Fruit fly (Drosophila melanogaster) whole organism, embryonic: ENCODE results near the gene Zip89B.

Experiments
- Bdp1 ChIP-seq: fragments of 200-800 bp; sonication (Bioruptor generic); optimal IDR thresholded peaks from 3 replicates; lab custom pipeline; 2016; ENCODE audit warnings: missing biosample characterization, missing genetic modification characterization
- Blimp-1 ChIP-seq: fragments of 200-800 bp; sonication (Bioruptor generic); optimal IDR thresholded peaks from 3 replicates; lab custom pipeline; 2018; ENCODE audit warnings: missing biosample characterization, missing genetic modification characterization, mild to moderate bottlenecking, moderate library complexity, missing genetic modification reagents
- BtbVII ChIP-seq: fragments of 200-800 bp; sonication (Bioruptor generic); optimal IDR thresholded peaks from 3 replicates; lab custom pipeline; 2017; ENCODE audit warnings: missing biosample characterization, mild to moderate bottlenecking, missing genetic modification characterization
- CG11696 ChIP-seq: fragments of 200-800 bp; sonication (Bioruptor generic); IDR thresholded peaks from 2 replicates; pipeline ENCODE4 v1.3.6; 2022; ENCODE audit warnings: missing biosample characterization, missing genetic modification characterization
- CG12236 ChIP-seq: fragments of 200-800 bp; sonication (Bioruptor generic); optimal IDR thresholded peaks from 2 replicates; lab custom pipeline; 2016; ENCODE audit warnings: missing biosample characterization, missing genetic modification characterization
- CG1233 ChIP-seq: fragments of 200-800 bp; sonication (Bioruptor generic); optimal IDR thresholded peaks from 4 replicates; lab custom pipeline; 2018; ENCODE audit warnings: missing biosample characterization, mild to moderate bottlenecking, missing genetic modification characterization
- CG12769 ChIP-seq: fragments of 200-800 bp; sonication (Bioruptor generic); optimal IDR thresholded peaks from 2 replicates; lab custom pipeline; 2019; ENCODE audit warnings: missing biosample characterization, mild to moderate bottlenecking, missing genetic modification characterization, moderate library complexity
- CG12942 ChIP-seq: fragments of 200-800 bp; sonication (Bioruptor generic); optimal IDR thresholded peaks from 3 replicates; lab custom pipeline; 2016; ENCODE audit warnings: missing biosample characterization, missing genetic modification characterization
- CG13775 ChIP-seq: fragments of 200-800 bp; sonication (Bioruptor generic); optimal IDR thresholded peaks from 3 replicates; lab custom pipeline; 2017; ENCODE audit warnings: missing biosample characterization, mild to moderate bottlenecking, missing genetic modification characterization
- CG14710 ChIP-seq: fragments of 200-800 bp; sonication (Bioruptor generic); optimal IDR thresholded peaks from 3 replicates; lab custom pipeline; 2019; ENCODE audit warnings: missing biosample characterization, mild to moderate bottlenecking, missing genetic modification characterization, moderate library complexity
- CG15514 ChIP-seq: fragments of 200-800 bp; sonication (Bioruptor generic); optimal IDR thresholded peaks from 3 replicates; lab custom pipeline; 2017; ENCODE audit warnings: missing biosample characterization, missing genetic modification characterization, mild to moderate bottlenecking, moderate library complexity, missing genetic modification reagents
- CG1647 ChIP-seq: fragments of 200-800 bp; sonication (Bioruptor generic); optimal IDR thresholded peaks from 3 replicates; lab custom pipeline; 2016; ENCODE audit warnings: missing biosample characterization, missing genetic modification characterization
- CG2199 ChIP-seq: fragments of 200-800 bp; sonication (Bioruptor generic); IDR thresholded peaks from 3 replicates; pipeline ENCODE4 v1.3.6; 2022; ENCODE audit warnings: missing biosample characterization, missing genetic modification characterization
- CG31224 ChIP-seq: fragments of 200-800 bp; sonication (Bioruptor generic); IDR thresholded peaks from 2 replicates; pipeline ENCODE4 v1.3.6; 2022; ENCODE audit warnings: missing biosample characterization, missing genetic modification characterization
- CG3281 ChIP-seq: fragments of 200-800 bp; sonication (Bioruptor generic); optimal IDR thresholded peaks from 3 replicates; lab custom pipeline; 2017; ENCODE audit warnings: missing biosample characterization, mild to moderate bottlenecking, missing genetic modification characterization
- CG3726 ChIP-seq: fragments of 200-800 bp; sonication (Bioruptor generic); IDR thresholded peaks from 3 replicates; pipeline ENCODE4, ENCODE4 v1.3.6; 2022; ENCODE audit warnings: missing biosample characterization, missing genetic modification characterization
- CG43689 ChIP-seq: fragments of 200-800 bp; sonication (Bioruptor generic); IDR thresholded peaks from 2 replicates; pipeline ENCODE4 v1.3.6; 2022; ENCODE audit warnings: missing biosample characterization, missing genetic modification characterization
- CG7271 ChIP-seq: fragments of 200-800 bp; sonication (Bioruptor generic); optimal IDR thresholded peaks from 2 replicates; lab custom pipeline; 2018; ENCODE audit warnings: missing biosample characterization, mild to moderate bottlenecking, missing genetic modification characterization, moderate library complexity
- CG7556 ChIP-seq: fragments of 200-800 bp; sonication (Bioruptor generic); optimal IDR thresholded peaks from 2 replicates; lab custom pipeline; 2017; ENCODE audit warnings: missing biosample characterization, mild to moderate bottlenecking, missing genetic modification characterization
- CG8281 ChIP-seq: fragments of 200-800 bp; sonication (Bioruptor generic); optimal IDR thresholded peaks from 2 replicates; lab custom pipeline; 2018; ENCODE audit warnings: missing biosample characterization, mild to moderate bottlenecking, missing genetic modification characterization, moderate library complexity
- CG8359 ChIP-seq: fragments of 200-800 bp; sonication (Bioruptor generic); optimal IDR thresholded peaks from 2 replicates; lab custom pipeline; 2017; ENCODE audit warnings: missing biosample characterization, mild to moderate bottlenecking, missing genetic modification characterization, borderline replicate concordance
- Dek ChIP-seq: fragments of 200-800 bp; sonication (Bioruptor generic); optimal IDR thresholded peaks from 3 replicates; lab custom pipeline; 2019; ENCODE audit warnings: missing biosample characterization, mild to moderate bottlenecking, missing genetic modification characterization, moderate library complexity
- Med ChIP-seq: fragments of 200-800 bp; sonication (Bioruptor generic); peaks from one replicate; lab custom pipeline; 2016; ENCODE audit warnings: missing biosample characterization, missing genetic modification characterization, mild to moderate bottlenecking, inconsistent platforms, moderate library complexity
- Nf-YA ChIP-seq: fragments of 200-800 bp; sonication (Bioruptor generic); IDR thresholded peaks from 2 replicates; pipeline ENCODE4 v1.3.6; 2022; ENCODE audit warnings: missing biosample characterization, missing genetic modification characterization
- Oaz ChIP-seq: fragments of 200-800 bp; sonication (Bioruptor generic); IDR thresholded peaks from 2 replicates; pipeline ENCODE4 v1.3.6; 2022; ENCODE audit warnings: missing biosample characterization, missing genetic modification characterization
- Xbp1 ChIP-seq: fragments of 200-800 bp; sonication (Bioruptor generic); optimal IDR thresholded peaks from 3 replicates; lab custom pipeline; 2016; ENCODE audit warnings: missing biosample characterization, mild to moderate bottlenecking, missing genetic modification characterization
- abd-A ChIP-seq: fragments of 200-800 bp; sonication (Bioruptor generic); optimal IDR thresholded peaks from 3 replicates; lab custom pipeline; 2019; ENCODE audit warnings: missing biosample characterization, mild to moderate bottlenecking, missing genetic modification characterization, moderate library complexity
- ase ChIP-seq: fragments of 200-800 bp; sonication (Bioruptor generic); IDR thresholded peaks from 3 replicates; pipeline ENCODE4 v1.3.6; 2022; ENCODE audit warnings: missing biosample characterization, missing genetic modification characterization
- bbx ChIP-seq: fragments of 200-800 bp; sonication (Bioruptor generic); IDR thresholded peaks from 2 replicates; pipeline ENCODE4 v1.3.6; 2022; ENCODE audit warnings: missing biosample characterization, missing genetic modification characterization; ENCODE audit not compliant: partially characterized antibody
- cas ChIP-seq: fragments of 200-800 bp; sonication (Bioruptor generic); IDR thresholded peaks from 2 replicates; pipeline ENCODE4 v1.3.6; 2022; ENCODE audit warnings: missing biosample characterization, missing genetic modification characterization
- chinmo ChIP-seq: fragments of 200-800 bp; sonication (Bioruptor generic); IDR thresholded peaks from 4 replicates; pipeline ENCODE4 v1.3.6; 2022; ENCODE audit warnings: missing biosample characterization, missing genetic modification characterization; ENCODE audit not compliant: partially characterized antibody
- chm ChIP-seq: fragments of 200-800 bp; sonication (Bioruptor generic); IDR thresholded peaks from 2 replicates; pipeline ENCODE4 v1.3.6; 2022; ENCODE audit warnings: missing biosample characterization, missing genetic modification characterization
- chn ChIP-seq: fragments of 200-800 bp; sonication (Bioruptor generic); optimal IDR thresholded peaks from 2 replicates; lab custom pipeline; 2016; ENCODE audit warnings: missing biosample characterization, missing genetic modification characterization
- grn ChIP-seq: fragments of 200-800 bp; sonication (Bioruptor generic); optimal IDR thresholded peaks from 3 replicates; lab custom pipeline; 2017; ENCODE audit warnings: missing biosample characterization, missing genetic modification characterization
- hkb ChIP-seq, 2 experiments: fragments of 200-800 bp in 1 of 2; fragments of >200 bp in 1 of 2; sonication (Bioruptor generic) in 1 of 2; IDR thresholded peaks in 1 of 2; optimal IDR thresholded peaks in 1 of 2; 2 replicates each; pipeline versions ENCODE4 v1.3.6 to Lab custom; 2017 to 2022; ENCODE audit warnings: missing biosample characterization in 1 of 2, missing genetic modification characterization in 1 of 2
- kni ChIP-seq: fragments of 200-800 bp; sonication (Bioruptor generic); optimal IDR thresholded peaks from 3 replicates; lab custom pipeline; 2017; ENCODE audit warnings: mild to moderate bottlenecking, missing biosample characterization, missing genetic modification reagents, missing genetic modification characterization
- mam ChIP-seq: fragments of 200-800 bp; sonication (Bioruptor generic); optimal IDR thresholded peaks from 3 replicates; lab custom pipeline; 2016; ENCODE audit warnings: missing biosample characterization, missing genetic modification characterization
- oc ChIP-seq: fragments of 200-800 bp; sonication (Bioruptor generic); optimal IDR thresholded peaks from 2 replicates; lab custom pipeline; 2018; ENCODE audit warnings: missing biosample characterization, mild to moderate bottlenecking, missing genetic modification characterization, moderate library complexity
- ranshi ChIP-seq: fragments of 200-800 bp; sonication (Bioruptor generic); IDR thresholded peaks from 2 replicates; pipeline ENCODE4 v1.3.6; 2022; ENCODE audit warnings: missing biosample characterization, missing genetic modification characterization
- row ChIP-seq: fragments of 200-800 bp; sonication (Bioruptor generic); IDR thresholded peaks from 3 replicates; pipeline ENCODE4 v1.3.6; 2022; ENCODE audit warnings: missing biosample characterization, missing genetic modification characterization
- run ChIP-seq: fragments of 200-800 bp; sonication (Bioruptor generic); optimal IDR thresholded peaks from 3 replicates; lab custom pipeline; 2018; ENCODE audit warnings: missing biosample characterization, mild to moderate bottlenecking, missing genetic modification characterization
- scrt ChIP-seq: fragments of 200-800 bp; sonication (Bioruptor generic); optimal IDR thresholded peaks from 2 replicates; lab custom pipeline; 2018; ENCODE audit warnings: missing biosample characterization, mild to moderate bottlenecking, missing genetic modification characterization, moderate library complexity
- sens ChIP-seq: fragments of 200-800 bp; sonication (Bioruptor generic); peaks from one replicate; lab custom pipeline; 2016; ENCODE audit warnings: missing biosample characterization, missing genetic modification characterization
- sim ChIP-seq: fragments of 200-800 bp; sonication (Bioruptor generic); IDR thresholded peaks from 2 replicates; pipeline ENCODE4 v1.3.6; 2022; ENCODE audit warnings: missing biosample characterization, missing genetic modification characterization
- vvl ChIP-seq: fragments of 200-800 bp; sonication (Bioruptor generic); IDR thresholded peaks from 2 replicates; pipeline ENCODE4 v1.3.6; 2022; ENCODE audit warnings: missing biosample characterization, missing genetic modification characterization
- wdn ChIP-seq: fragments of 200-800 bp; sonication (Bioruptor generic); IDR thresholded peaks from 2 replicates; pipeline ENCODE4 v1.3.6; 2022; ENCODE audit warnings: missing biosample characterization, missing genetic modification characterization
- z ChIP-seq: fragments of 200-800 bp; sonication (Bioruptor generic); IDR thresholded peaks from 3 replicates; pipeline ENCODE4 v1.3.6; 2022; ENCODE audit warnings: missing biosample characterization, missing genetic modification characterization

Gene Zip89B

dm6 chr3R:16355393-16355943, 49.9 kb downstream of the Zip89B start (continued):
- TF ChIP-seq CG1647 (GFP tag; lab: Kevin White, UChicago) = peak; percentile 13
- TF ChIP-seq BtbVII (GFP tag; lab: Kevin White, UChicago) = peak; percentile 10
- TF ChIP-seq sim (GFP tag; lab: Robert Waterston, UW) = no peak
- no peak for TF ChIP-seq CG43689 (GFP tag; lab: Robert Waterston, UW)
- peak; percentile 40; the same call in 1 of the 2 replicates for TF ChIP-seq chm (GFP tag; lab: Robert Waterston, UW)
- no peak for TF ChIP-seq CG3726 (GFP tag; lab: Robert Waterston, UW)

dm6 chr3R:16356215-16356862, 50.8 kb downstream of the Zip89B start:
- TF ChIP-seq ase (GFP tag; lab: Robert Waterston, UW) (no peak), CG7271 (tag; lab: Kevin White, UChicago) (no peak), wdn (no peak), CG31224 (GFP tag; lab: Robert Waterston, UW) (peak; percentile 95; the same call in 1 of the 2 replicates), vvl (GFP tag; lab: Robert Waterston, UW) (peak; percentile 92), cas (no peak), Med (GFP tag; lab: Kevin White, UChicago) (peak; percentile 35), row (no peak), Bdp1 (no peak), ranshi (GFP tag; lab: Robert Waterston, UW) (no peak), scrt (GFP tag; lab: Kevin White, UChicago) (no peak), CG7556 (GFP tag; lab: Kevin White, UChicago) (no peak), sens (peak; percentile 17), bbx (GFP tag; lab: Robert Waterston, UW) (no peak), chn (GFP tag; lab: Kevin White, UChicago) (no peak), Blimp-1 (GFP tag; lab: Kevin White, UChicago) (peak; percentile 45), oc (tag; lab: Kevin White, UChicago) (peak; percentile 24), Oaz (GFP tag; lab: Robert Waterston, UW) (no peak), kni (peak; percentile 9), Nf-YA (GFP tag; lab: Robert Waterston, UW) (no peak), hkb (optimal IDR thresholded peaks at IDR 0.05; lab: Kevin White, UChicago) (no peak), hkb (GFP tag; IDR thresholded peaks at IDR 0.05; lab: Robert Waterston, UW) (no peak), CG14710 (tag; lab: Kevin White, UChicago) (no peak), CG12236 (GFP tag; lab: Kevin White, UChicago) (no peak), CG15514 (GFP tag; lab: Kevin White, UChicago) (no peak), CG11696 (GFP tag; lab: Robert Waterston, UW) (no peak), CG12769 (tag; lab: Kevin White, UChicago) (peak; percentile 62), z (GFP tag; lab: Robert Waterston, UW) (0 out of 3 replicates have a peak, but pooled peaks have one; percentile 37), CG3281 (GFP tag; lab: Kevin White, UChicago) (no peak), run (tag; lab: Kevin White, UChicago) (peak; percentile 46), CG12942 (GFP tag; lab: Kevin White, UChicago) (no peak), chinmo (GFP tag; lab: Robert Waterston, UW) (0 out of 4 replicates have a peak, but pooled peaks have one; percentile 51), CG13775 (GFP tag; lab: Kevin White, UChicago) (no peak), mam (GFP tag; lab: Kevin White, UChicago) (no peak), Xbp1 (no peak), CG8359 (GFP tag; lab: Kevin White, UChicago) (no peak), CG1233 (GFP tag; lab: Kevin White, UChicago) (no peak), Dek (tag; lab: Kevin White, UChicago) (no peak), CG2199 (GFP tag; lab: Robert Waterston, UW) (0 out of 3 replicates have a peak, but pooled peaks have one; percentile 22), abd-A (tag; lab: Kevin White, UChicago) (peak; percentile 66), grn (peak; percentile 11), CG8281 (tag; lab: Kevin White, UChicago) (no peak)
